Fruit fly (Drosophila melanogaster) whole organism: ENCODE measurements around the gene Bub1.

Experiments used
- CG8478 ChIP-seq: fragments of >200 bp; optimal IDR thresholded peaks from 2 replicates; lab custom pipeline; 2018; ENCODE audit warnings: inconsistent platforms
- Dll ChIP-seq: fragments of >200 bp; optimal IDR thresholded peaks from 2 replicates; lab custom pipeline; 2017
- EcR ChIP-seq, 2 experiments: fragments of >200 bp; optimal IDR thresholded peaks; 2 replicates each; lab custom pipeline; 2017; ENCODE audit warnings: missing biosample characterization in 2 of 2, missing genetic modification characterization in 2 of 2, missing genetic modification reagents in 2 of 2
- pan ChIP-seq: fragments of >200 bp; optimal IDR thresholded peaks from 2 replicates; lab custom pipeline; 2017
- psq ChIP-seq: fragments of >200 bp; optimal IDR thresholded peaks from 2 replicates; lab custom pipeline; 2017
- usp ChIP-seq: fragments of >200 bp; optimal IDR thresholded peaks from 2 replicates; lab custom pipeline; 2017; ENCODE audit warnings: missing biosample characterization, missing genetic modification characterization, mixed read lengths

Gene Bub1

DNA sequence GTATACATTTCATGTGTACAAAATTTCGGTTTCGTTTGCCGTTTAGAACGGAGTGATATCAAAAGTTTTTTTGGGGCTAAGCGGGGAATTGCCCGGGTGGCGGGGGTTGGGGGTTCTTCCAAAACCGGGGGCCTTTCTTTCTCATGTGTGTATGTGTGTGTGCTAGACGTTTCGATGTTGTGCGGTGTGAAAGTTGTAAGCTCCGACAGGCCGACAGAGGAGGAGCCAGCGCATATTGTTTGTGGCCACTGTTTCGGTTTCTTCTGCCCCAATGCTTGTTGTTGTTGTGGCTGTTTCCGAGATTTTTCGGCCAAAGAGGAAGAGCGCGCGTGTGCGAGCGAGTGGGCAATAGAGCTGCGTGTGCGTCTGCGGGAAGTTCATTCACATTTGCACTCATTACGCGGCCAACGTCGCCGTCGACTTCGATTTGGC, 21.6 kb downstream of the Bub1 start:
- no peak for TF ChIP-seq usp (GFP tag; lab: Kevin White, UChicago)
- peak in 1 of 2 experiments; percentile 70 for TF ChIP-seq EcR (GFP tag; optimal IDR thresholded peaks at IDR 0.05; lab: Kevin White, UChicago)
- TF ChIP-seq psq (lab: Kevin White, UChicago): no peak
- TF ChIP-seq Dll (lab: Kevin White, UChicago): no peak
- TF ChIP-seq pan: no peak

DNA sequence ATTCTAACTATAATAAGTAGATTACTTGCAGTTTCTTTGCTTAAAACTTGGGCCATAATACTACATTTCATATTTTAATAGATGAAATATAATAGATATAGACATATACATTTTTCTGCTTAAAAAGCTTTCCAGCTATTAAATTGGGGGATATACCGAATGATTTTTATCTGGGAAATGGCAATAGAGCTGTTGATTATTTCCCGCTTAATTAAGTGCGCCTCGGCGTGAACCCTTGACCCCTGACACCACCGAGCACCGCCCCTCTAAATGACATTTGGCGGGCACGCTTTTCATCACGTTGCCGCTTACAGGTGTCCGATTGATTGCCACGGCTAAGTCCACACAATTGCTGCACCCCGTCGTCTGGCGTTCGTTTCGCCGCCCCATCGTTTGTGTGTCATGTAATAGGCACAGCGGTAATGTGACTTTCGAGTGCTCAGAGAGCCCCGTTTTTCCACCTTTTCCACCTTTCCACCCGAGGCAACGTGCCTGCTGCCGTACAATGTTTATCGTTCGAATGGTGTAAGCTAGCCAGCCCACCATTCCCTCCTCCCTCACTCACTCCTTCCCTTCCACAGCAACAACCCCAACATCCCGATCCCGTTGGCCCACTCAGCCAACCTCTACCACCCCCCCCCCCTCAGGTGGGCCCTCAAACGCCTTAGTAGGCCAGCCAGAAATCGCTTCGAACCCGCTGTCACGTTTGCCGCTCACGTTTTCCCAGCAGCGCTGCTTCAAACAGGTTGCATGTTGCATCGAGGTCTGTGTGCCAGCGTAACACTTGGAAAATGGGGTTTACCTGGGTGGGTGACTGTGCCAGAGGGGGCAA, 22.3 kb downstream of the Bub1 start:
- TF ChIP-seq EcR (GFP tag; optimal IDR thresholded peaks at IDR 0.05; lab: Kevin White, UChicago): no peak
- no peak for TF ChIP-seq CG8478 (lab: Kevin White, UChicago)
- TF ChIP-seq Dll (lab: Kevin White, UChicago): peak; percentile 15

dm6 chr2L:5302284-5302683, 23.6 kb downstream of the Bub1 start:
- TF ChIP-seq usp (GFP tag; lab: Kevin White, UChicago) (no peak), pan (peak; percentile 53), Dll (lab: Kevin White, UChicago) (no peak), psq (lab: Kevin White, UChicago) (no peak), EcR (GFP tag; optimal IDR thresholded peaks at IDR 0.05; lab: Kevin White, UChicago) (no peak)

dm6 chr2L:5302692-5303043, 24.0 kb downstream of the Bub1 start:
- no peak for TF ChIP-seq CG8478 (lab: Kevin White, UChicago)
- TF ChIP-seq psq (lab: Kevin White, UChicago): no peak
- TF ChIP-seq EcR (GFP tag; optimal IDR thresholded peaks at IDR 0.05; lab: Kevin White, UChicago): no peak
- TF ChIP-seq pan: no peak
- no peak for TF ChIP-seq Dll (lab: Kevin White, UChicago)
- no peak for TF ChIP-seq usp (GFP tag; lab: Kevin White, UChicago)

- peak; percentile 44 for TF ChIP-seq pan
- TF ChIP-seq CG8478 (lab: Kevin White, UChicago): no peak
Measured at dm6 chr2L:5303044-5303904, 24.6 kb downstream of the Bub1 start.

- TF ChIP-seq pan (peak; percentile 34), EcR (GFP tag; optimal IDR thresholded peaks at IDR 0.05; lab: Kevin White, UChicago) (no peak)
Measured at dm6 chr2L:5304367-5304766, 25.7 kb downstream of the Bub1 start.

DNA sequence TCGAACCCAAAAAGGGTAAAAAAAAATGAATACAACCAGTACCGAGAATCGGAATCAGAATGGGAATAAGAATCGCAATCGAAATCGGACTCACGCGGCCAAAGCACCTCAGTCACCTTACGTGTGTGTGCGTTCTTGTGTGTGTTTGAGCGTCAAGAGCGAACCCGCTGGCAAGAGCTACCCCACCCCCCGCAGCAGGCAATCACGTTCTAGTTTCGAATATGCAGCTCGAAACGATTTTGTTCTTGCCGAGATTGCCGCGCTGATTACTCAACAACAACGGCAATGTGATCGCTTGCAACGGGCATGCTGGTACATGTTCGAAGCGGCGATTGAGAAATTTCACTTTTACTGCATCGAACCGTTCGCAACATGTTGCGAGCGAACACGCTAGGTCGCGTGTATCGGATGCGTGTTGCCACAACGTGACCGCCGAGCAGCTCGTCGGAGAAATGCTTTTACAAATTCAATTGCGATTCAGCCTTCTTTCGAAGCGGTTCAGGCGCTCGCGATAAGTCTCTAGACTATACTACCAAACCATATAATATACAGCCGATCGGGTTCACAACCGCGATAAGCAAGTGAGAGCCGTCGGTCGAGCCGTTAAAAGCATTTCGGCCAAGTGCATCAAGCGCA, 26.7 kb downstream of the Bub1 start:
- no peak for TF ChIP-seq Dll (lab: Kevin White, UChicago)
- peak in 1 of 2 experiments; percentile 6 for TF ChIP-seq EcR (GFP tag; optimal IDR thresholded peaks at IDR 0.05; lab: Kevin White, UChicago)

DNA sequence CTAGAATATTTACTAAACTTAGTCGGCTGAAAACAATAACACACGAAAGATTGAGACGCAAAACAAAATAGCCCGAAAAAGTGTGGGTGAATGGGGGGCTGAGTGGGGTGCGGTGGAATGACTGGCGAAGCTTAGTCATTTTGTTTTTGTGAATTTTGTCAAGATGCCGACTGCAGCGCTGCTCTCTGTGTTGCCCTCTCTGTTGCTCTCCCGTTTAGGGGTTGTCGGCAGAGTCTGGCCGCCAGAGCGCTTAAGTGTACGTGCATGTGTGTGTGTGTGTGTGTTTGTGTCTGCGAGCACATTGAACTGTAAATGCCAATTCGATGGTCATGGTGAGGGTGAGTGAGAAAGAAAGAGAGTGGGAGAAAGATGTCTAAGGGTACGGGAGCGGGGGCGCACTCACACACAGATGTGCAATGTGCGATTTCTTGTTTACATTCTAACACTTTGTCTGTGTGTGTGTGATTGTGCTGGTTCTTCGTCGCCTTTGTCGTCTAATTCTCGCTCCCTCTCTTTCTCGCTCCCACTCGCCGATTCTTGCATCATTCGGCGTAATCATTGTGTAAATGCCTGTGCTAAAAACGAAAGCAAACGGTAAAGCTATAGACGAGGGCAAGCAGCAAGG, 27.8 kb downstream of the Bub1 start:
- no peak for TF ChIP-seq CG8478 (lab: Kevin White, UChicago)
- no peak for TF ChIP-seq psq (lab: Kevin White, UChicago)
- peak; percentile 87 for TF ChIP-seq Dll (lab: Kevin White, UChicago)
- TF ChIP-seq pan: no peak
- TF ChIP-seq usp (GFP tag; lab: Kevin White, UChicago): no peak
- no peak for TF ChIP-seq EcR (GFP tag; optimal IDR thresholded peaks at IDR 0.05; lab: Kevin White, UChicago)

DNA sequence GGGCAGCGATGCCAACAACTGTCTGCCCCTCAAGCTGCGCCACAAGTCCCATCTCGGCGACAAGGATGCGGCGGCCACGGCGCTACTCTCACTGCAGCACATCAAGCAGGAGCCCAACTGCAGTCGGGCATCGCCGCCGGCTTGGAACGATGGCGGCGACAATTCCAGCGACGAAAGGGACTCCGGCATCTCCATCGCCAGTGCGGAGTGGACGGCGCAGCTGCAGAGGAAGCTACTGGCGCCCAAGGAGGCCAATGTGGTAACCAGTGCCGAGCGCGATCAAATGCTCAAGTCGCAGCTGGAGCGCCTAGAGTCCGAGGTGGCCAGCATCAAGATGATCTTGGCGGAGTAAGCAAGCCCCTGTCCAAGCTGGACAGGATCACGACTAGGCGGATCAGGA, 30.7 kb downstream of the Bub1 start:
- TF ChIP-seq pan (no peak), EcR (GFP tag; optimal IDR thresholded peaks at IDR 0.05; lab: Kevin White, UChicago) (no peak), usp (GFP tag; lab: Kevin White, UChicago) (no peak), psq (lab: Kevin White, UChicago) (no peak), Dll (lab: Kevin White, UChicago) (no peak), CG8478 (lab: Kevin White, UChicago) (no peak)

DNA sequence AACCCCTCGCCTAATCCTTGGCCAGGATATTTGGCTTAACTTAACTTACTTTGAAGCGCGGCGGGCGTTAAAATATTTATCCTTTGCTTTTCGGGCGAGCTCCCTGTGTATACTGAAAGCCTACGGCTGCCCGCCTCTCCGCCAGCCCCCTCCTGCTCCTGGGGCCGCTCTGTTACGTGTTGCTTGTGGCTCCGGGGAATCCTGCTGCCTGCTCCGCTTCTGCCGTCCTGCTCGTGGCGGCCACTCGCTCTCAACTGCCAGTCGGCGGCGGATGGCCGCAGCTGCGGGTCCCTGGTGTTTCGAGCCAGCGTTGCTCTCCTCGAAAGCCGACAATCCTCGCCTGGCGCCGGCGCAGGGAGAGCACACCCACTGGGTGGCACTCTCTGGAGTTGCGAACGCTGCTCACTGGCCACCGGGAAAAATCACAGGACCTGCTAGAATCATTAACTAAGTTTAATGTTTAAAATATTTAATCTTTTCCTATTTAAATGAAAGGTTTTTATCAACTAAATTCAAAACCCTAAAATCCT, 36.0 kb downstream of the Bub1 start, which contains the start of gene CG14024:
TSS of gene CG14024 (minus strand) at position 266 of the 530 bp plus-strand sequence.
- TF ChIP-seq pan (no peak), Dll (lab: Kevin White, UChicago) (peak; percentile 44), CG8478 (lab: Kevin White, UChicago) (no peak), EcR (GFP tag; optimal IDR thresholded peaks at IDR 0.05; lab: Kevin White, UChicago) (no peak), usp (GFP tag; lab: Kevin White, UChicago) (no peak)

- TF ChIP-seq Dll (lab: Kevin White, UChicago): no peak
- no peak for TF ChIP-seq psq (lab: Kevin White, UChicago)
- TF ChIP-seq pan: no peak
- TF ChIP-seq usp (GFP tag; lab: Kevin White, UChicago): no peak
- TF ChIP-seq CG8478 (lab: Kevin White, UChicago): no peak
- TF ChIP-seq EcR (GFP tag; optimal IDR thresholded peaks at IDR 0.05; lab: Kevin White, UChicago): no peak
Measured at dm6 chr2L:5320063-5320462, 41.4 kb downstream of the Bub1 start.
